Worm (Caenorhabditis elegans) whole organism, mixed stage, embryonic: Measurements from ENCODE around the gene T23F2.5.

Source experiments
- blmp-1 ChIP-seq: fragments of 150-350 bp; optimal IDR thresholded peaks from 2 replicates; lab custom pipeline; 2014; ENCODE audit warnings: missing biosample characterization, missing genetic modification characterization
- ceh-43 ChIP-seq: fragments of 200-800 bp; sonication (Bioruptor generic); optimal IDR thresholded peaks from 2 replicates; lab custom pipeline; 2018; ENCODE audit warnings: mild to moderate bottlenecking, missing genetic modification characterization, moderate library complexity, missing compliant biosample characterization
- elt-1 ChIP-seq: sonication (generic microtip); optimal IDR thresholded peaks from 2 replicates; lab custom pipeline; 2017; ENCODE audit warnings: missing genetic modification characterization, mild to moderate bottlenecking, missing compliant biosample characterization, antibody characterized with exemption, moderate library complexity, borderline replicate concordance; ENCODE audit not compliant: insufficient read depth
- elt-3 ChIP-seq: fragments of 150-350 bp; optimal IDR thresholded peaks from 2 replicates; lab custom pipeline; 2014; ENCODE audit warnings: missing biosample characterization, missing genetic modification characterization
- ham-2 ChIP-seq: fragments of 200-800 bp; sonication (Bioruptor generic); optimal IDR thresholded peaks from 2 replicates; lab custom pipeline; 2018; ENCODE audit warnings: mild to moderate bottlenecking, missing genetic modification characterization, missing compliant biosample characterization
- lsy-2 ChIP-seq: fragments of 150-350 bp; optimal IDR thresholded peaks from 2 replicates; lab custom pipeline; 2014; ENCODE audit warnings: missing biosample characterization, missing genetic modification characterization
- mep-1 ChIP-seq: fragments of 150-350 bp; optimal IDR thresholded peaks from 2 replicates; lab custom pipeline; 2017; ENCODE audit warnings: missing biosample characterization, missing genetic modification reagents, missing genetic modification characterization, inconsistent platforms
- nhr-237 ChIP-seq: fragments of 150-350 bp; optimal IDR thresholded peaks from 2 replicates; lab custom pipeline; 2014; ENCODE audit warnings: missing biosample characterization, missing genetic modification characterization
- nhr-28 ChIP-seq: fragments of 150-350 bp; optimal IDR thresholded peaks from 2 replicates; lab custom pipeline; 2014; ENCODE audit warnings: missing biosample characterization, missing genetic modification characterization
- nhr-76 ChIP-seq: sonication (generic microtip); optimal IDR thresholded peaks from 2 replicates; lab custom pipeline; 2017; ENCODE audit warnings: missing biosample characterization, missing genetic modification characterization
- pha-4 ChIP-seq: fragments of 150-350 bp; optimal IDR thresholded peaks from 2 replicates; lab custom pipeline; 2018; ENCODE audit warnings: missing biosample characterization, missing genetic modification reagents, missing genetic modification characterization
- snpc-4 ChIP-seq: fragments of 150-350 bp; optimal IDR thresholded peaks from 2 replicates; lab custom pipeline; 2014; ENCODE audit warnings: missing biosample characterization, missing genetic modification characterization
- ztf-11 ChIP-seq: fragments of 150-350 bp; optimal IDR thresholded peaks from 2 replicates; lab custom pipeline; 2014; ENCODE audit warnings: missing biosample characterization, missing genetic modification characterization

- TF ChIP-seq snpc-4, result no peak
- TF ChIP-seq mep-1 (tag; lab: Kevin White, UChicago), result no peak
- TF ChIP-seq elt-3, result no peak
- no peak for TF ChIP-seq elt-1 (tag; lab: Kevin White, UChicago)
- no peak for TF ChIP-seq ztf-11 (tag; lab: Kevin White, UChicago)
- no peak for TF ChIP-seq lsy-2 (tag; lab: Kevin White, UChicago)
- no peak for TF ChIP-seq nhr-237 (tag; lab: Kevin White, UChicago)
- no peak for TF ChIP-seq blmp-1 (tag; lab: Kevin White, UChicago)
- no peak for TF ChIP-seq ceh-43 (GFP tag; lab: Kevin White, UChicago)
- TF ChIP-seq nhr-76 (tag; lab: Kevin White, UChicago), result no peak
- no peak for TF ChIP-seq pha-4 (tag; lab: Kevin White, UChicago)
- no peak for TF ChIP-seq nhr-28 (tag; lab: Kevin White, UChicago)
- no peak for TF ChIP-seq ham-2 (GFP tag; lab: Kevin White, UChicago)
Observed at ce11 chrX:5485284-5485927, 31.6 kb downstream of the T23F2.5 start.
